1 worm cellular context compared by ENCODE assay signal in the genomic region with DNA sequence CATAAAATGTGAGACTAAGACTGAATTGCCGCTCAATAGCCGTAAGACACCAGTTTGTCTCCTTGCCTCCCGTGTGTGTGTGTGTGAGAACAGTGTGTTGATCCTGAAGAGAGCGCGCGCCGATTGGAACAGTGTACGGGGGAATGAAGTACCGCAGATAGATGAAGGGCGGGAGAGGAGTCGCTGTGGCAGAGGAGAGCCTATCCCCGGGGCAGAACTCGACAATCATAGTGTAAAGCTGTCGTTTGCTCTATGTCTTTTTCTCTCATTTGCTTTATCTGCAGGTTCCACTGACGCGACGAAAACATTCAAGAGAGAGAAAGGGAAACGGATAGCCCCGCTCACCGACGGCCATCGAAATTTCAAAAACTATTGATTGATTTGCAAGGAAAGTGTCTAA.
TF ChIP-seq lines count a peak whose summit lies in the region.

No protein-coding gene starts in this region.

TF ChIP-seq in whole organism, late embryonic, 69 proteins besides CTCF, POLR2A, EP300 and RAD21 (continued from another document):
- TF ChIP-seq ets-4 (tag; optimal IDR thresholded peaks at IDR 0.05; lab: Kevin White, UChicago) (no peak), T23F11.4 (GFP tag; optimal IDR thresholded peaks at IDR 0.05; lab: Kevin White, UChicago) (no peak), elt-4 (tag; optimal IDR thresholded peaks at IDR 0.05; lab: Kevin White, UChicago) (peak; percentile 3), lin-11 (tag; optimal IDR thresholded peaks at IDR 0.05; lab: Kevin White, UChicago) (no peak)
